Worm (Caenorhabditis elegans) whole organism, late embryonic: ENCODE results near the gene Y40B10A.11.

Experiments used
- C08G9.2 ChIP-seq: sonication (generic microtip); optimal IDR thresholded peaks from 2 replicates; lab custom pipeline; 2016; ENCODE audit warnings: mild to moderate bottlenecking, missing genetic modification characterization, moderate library complexity, missing compliant biosample characterization
- C38D4.7 ChIP-seq: fragments of 200-800 bp; sonication (Bioruptor generic); optimal IDR thresholded peaks from 2 replicates; lab custom pipeline; 2018; ENCODE audit warnings: mild to moderate bottlenecking, missing genetic modification characterization, moderate library complexity, missing compliant biosample characterization
- hlh-8 ChIP-seq: sonication (generic microtip); optimal IDR thresholded peaks from 2 replicates; lab custom pipeline; 2016; ENCODE audit warnings: missing genotype, missing genetic modification characterization, missing compliant biosample characterization
- tbx-2 ChIP-seq: sonication (generic microtip); optimal IDR thresholded peaks from 2 replicates; lab custom pipeline; 2016; ENCODE audit warnings: missing genetic modification characterization, missing compliant biosample characterization
- ttx-3 ChIP-seq: sonication (generic microtip); optimal IDR thresholded peaks from 2 replicates; lab custom pipeline; 2016; ENCODE audit warnings: missing genetic modification reagents, missing genetic modification characterization, missing compliant biosample characterization

ce11 chrV:2053509-2053908 lies 2.1 kb upstream of the Y40B10A.11 start, which contains the start of gene comt-5:
- no peak for TF ChIP-seq C38D4.7 (GFP tag; lab: Kevin White, UChicago)
- TF ChIP-seq ttx-3 (tag; lab: Kevin White, UChicago), result no peak
- no peak for TF ChIP-seq hlh-8
- TF ChIP-seq tbx-2 (tag; lab: Kevin White, UChicago), result no peak
- TF ChIP-seq C08G9.2 (tag; lab: Kevin White, UChicago), result no peak
